Worm (Caenorhabditis elegans): ENCODE data around the gene cnt-1.

- no peak for TF ChIP-seq ceh-14 (tag; optimal IDR thresholded peaks at IDR 0.05)
- no peak for TF ChIP-seq pros-1 (tag; optimal IDR thresholded peaks at IDR 0.05)
- no peak for TF ChIP-seq pha-4 (tag; optimal IDR thresholded peaks at IDR 0.05)
- no peak for TF ChIP-seq C08G9.2 (tag; optimal IDR thresholded peaks at IDR 0.05)
- no peak for TF ChIP-seq tbx-2 (tag; optimal IDR thresholded peaks at IDR 0.05)
- no peak for TF ChIP-seq ceh-9 (tag; optimal IDR thresholded peaks at IDR 0.05)
- no peak for TF ChIP-seq ceh-34 (tag; optimal IDR thresholded peaks at IDR 0.05)
- TF ChIP-seq pqm-1 (tag; optimal IDR thresholded peaks at IDR 0.05), result no peak
These were observed 34.1 kb downstream of the cnt-1 start for ce11 chrII:12054558-12054957.
